Fruit fly (Drosophila melanogaster): ENCODE results near the gene Rh5.

Rh5 gene

dm6 chr2L:12028102-12028501 lies 20.1 kb downstream of the Rh5 start:
- TF ChIP-seq CG12768 (GFP tag; optimal IDR thresholded peaks at IDR 0.05) (no peak), CG1620 (GFP tag; optimal IDR thresholded peaks at IDR 0.05) (no peak)

dm6 chr2L:12028808-12029207 lies 20.9 kb downstream of the Rh5 start:
- TF ChIP-seq CG33017 (tag; optimal IDR thresholded peaks at IDR 0.05) (no peak), Mnt (GFP tag; optimal IDR thresholded peaks at IDR 0.05) (no peak), cnc (optimal IDR thresholded peaks at IDR 0.05) (no peak)

dm6 chr2L:12029594-12030197 lies 21.7 kb downstream of the Rh5 start:
- TF ChIP-seq cic (GFP tag; optimal IDR thresholded peaks at IDR 0.05), result no peak
- TF ChIP-seq Mnt (GFP tag; optimal IDR thresholded peaks at IDR 0.05), result no peak
- TF ChIP-seq Hr96 (GFP tag; optimal IDR thresholded peaks at IDR 0.05), result peak; percentile 7
- TF ChIP-seq pad (GFP tag; optimal IDR thresholded peaks at IDR 0.05), result no peak
- no peak for TF ChIP-seq CG7101 (tag; optimal IDR thresholded peaks at IDR 0.05)
- no peak for TF ChIP-seq CG33017 (tag; optimal IDR thresholded peaks at IDR 0.05)

dm6 chr2L:12030552-12031131 lies 22.7 kb downstream of the Rh5 start:
- TF ChIP-seq cic (GFP tag; optimal IDR thresholded peaks at IDR 0.05) (peak; percentile 4), CG1620 (GFP tag; optimal IDR thresholded peaks at IDR 0.05) (no peak)

- TF ChIP-seq pad (GFP tag; optimal IDR thresholded peaks at IDR 0.05) (no peak), bab1 (GFP tag; optimal IDR thresholded peaks at IDR 0.05) (no peak), CG11617 (GFP tag; optimal IDR thresholded peaks at IDR 0.05) (no peak), Crg-1 (GFP tag; optimal IDR thresholded peaks at IDR 0.05) (no peak), tj (GFP tag; optimal IDR thresholded peaks at IDR 0.05) (no peak), CG7101 (tag; optimal IDR thresholded peaks at IDR 0.05) (no peak), ovo (GFP tag; optimal IDR thresholded peaks at IDR 0.05) (no peak)
Observed at dm6 chr2L:12033890-12034289, 25.9 kb downstream of the Rh5 start, which contains the start of gene CG18788. Gene CG18788 (plus strand): TSS chr2L:12034190.

dm6 chr2L:12038177-12038581 lies 30.2 kb downstream of the Rh5 start, which contains the start of gene Tom70:
Gene Tom70 (minus strand): TSS chr2L:12038511.
- TF ChIP-seq kay (GFP tag; ENCODE audit: borderline replicate concordance) (no peak), Mnt (GFP tag; optimal IDR thresholded peaks at IDR 0.05) (peak; percentile 81), ovo (GFP tag; optimal IDR thresholded peaks at IDR 0.05) (peak; percentile 13)

- TF ChIP-seq CG14711 (tag; optimal IDR thresholded peaks at IDR 0.05) (no peak), tj (GFP tag; optimal IDR thresholded peaks at IDR 0.05) (peak; percentile 18), bab1 (GFP tag; optimal IDR thresholded peaks at IDR 0.05) (peak; percentile 51), kay (GFP tag; ENCODE audit: borderline replicate concordance) (no peak), Clk (GFP tag; optimal IDR thresholded peaks at IDR 0.05) (no peak), Hr96 (GFP tag; optimal IDR thresholded peaks at IDR 0.05) (no peak), cnc (optimal IDR thresholded peaks at IDR 0.05) (no peak), CG33017 (tag; optimal IDR thresholded peaks at IDR 0.05) (no peak), CG7101 (tag; optimal IDR thresholded peaks at IDR 0.05) (no peak)
Observed at dm6 chr2L:12040510-12040909, 32.6 kb downstream of the Rh5 start, which contains the start of gene CG6766. Gene CG6766 (minus strand): TSS chr2L:12040689.

dm6 chr2L:12044613-12045350 lies 36.8 kb downstream of the Rh5 start, which contains the start of gene CG6785:
Gene CG6785 (minus strand): TSS chr2L:12045200.
- TF ChIP-seq CG33017 (tag; optimal IDR thresholded peaks at IDR 0.05) (peak; percentile 88), CG5204 (GFP tag; optimal IDR thresholded peaks at IDR 0.05) (peak; percentile 79), Crg-1 (GFP tag; optimal IDR thresholded peaks at IDR 0.05) (peak; percentile 92), cic (GFP tag; optimal IDR thresholded peaks at IDR 0.05) (peak; percentile 87), CG11617 (GFP tag; optimal IDR thresholded peaks at IDR 0.05) (peak; percentile 95), CG14711 (tag; optimal IDR thresholded peaks at IDR 0.05) (peak; percentile 87), CG1620 (GFP tag; optimal IDR thresholded peaks at IDR 0.05) (peak; percentile 71), CG12768 (GFP tag; optimal IDR thresholded peaks at IDR 0.05) (peak; percentile 90), toe (GFP tag; optimal IDR thresholded peaks at IDR 0.05) (peak; percentile 60), bab1 (GFP tag; optimal IDR thresholded peaks at IDR 0.05) (peak; percentile 93), pad (GFP tag; optimal IDR thresholded peaks at IDR 0.05) (peak; percentile 69), Clk (GFP tag; optimal IDR thresholded peaks at IDR 0.05) (peak; percentile 56), cnc (optimal IDR thresholded peaks at IDR 0.05) (no peak), Mnt (GFP tag; optimal IDR thresholded peaks at IDR 0.05) (peak; percentile 78), tj (GFP tag; optimal IDR thresholded peaks at IDR 0.05) (peak; percentile 81), Hr96 (GFP tag; optimal IDR thresholded peaks at IDR 0.05) (peak; percentile 61), ovo (GFP tag; optimal IDR thresholded peaks at IDR 0.05) (peak; percentile 73), CG7045 (GFP tag; optimal IDR thresholded peaks at IDR 0.05) (peak; percentile 83), CG7101 (tag; optimal IDR thresholded peaks at IDR 0.05) (peak; percentile 96), kay (GFP tag; ENCODE audit: borderline replicate concordance) (peak; percentile 96)
